Fruit fly (Drosophila melanogaster): ENCODE measurements around the gene CG4887.

The CG4887 gene

DNA sequence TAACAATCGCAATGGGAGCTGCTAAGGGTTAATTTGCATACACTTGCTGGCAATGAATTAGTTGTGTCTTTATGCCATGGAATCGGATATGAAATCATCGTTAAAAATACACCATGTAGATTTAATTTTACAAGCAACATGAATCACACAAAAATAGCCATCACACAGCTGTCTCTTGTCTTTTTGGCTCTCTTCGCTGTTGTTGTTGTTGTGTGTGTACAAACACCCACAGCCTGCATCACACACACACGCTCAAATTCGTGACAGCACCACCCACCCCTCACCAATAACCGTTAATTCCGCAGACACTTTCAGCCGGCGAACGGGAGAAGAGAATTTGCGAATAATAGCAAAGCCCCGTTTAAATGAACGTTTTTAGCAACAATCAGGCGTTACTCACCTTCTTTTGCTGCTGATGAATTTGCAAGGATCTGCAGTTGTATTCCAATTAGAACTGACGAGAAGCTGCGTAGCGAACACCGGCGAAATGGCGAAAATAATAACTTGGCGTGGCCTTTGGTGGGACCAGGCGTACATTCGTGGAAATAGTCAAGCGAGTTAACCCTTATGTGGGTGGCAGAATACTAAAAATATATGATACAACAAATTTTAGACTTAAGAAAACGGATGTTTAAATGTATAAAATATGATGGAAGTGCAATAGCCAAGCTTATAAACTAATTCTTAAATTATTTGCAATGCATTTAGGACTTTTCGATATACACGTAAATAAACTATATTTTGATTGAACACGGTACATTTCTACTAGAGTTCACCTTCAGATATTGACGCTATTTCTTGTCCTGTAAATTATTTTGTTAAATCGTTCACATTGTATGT lies 14.9 kb upstream of the CG4887 start, which contains the start of gene capt (continued):
- TF ChIP-seq CG9817 (tag; optimal IDR thresholded peaks at IDR 0.05) (peak; percentile 45), CG11504 (tag; optimal IDR thresholded peaks at IDR 0.05) (no peak), CG8281 (tag; optimal IDR thresholded peaks at IDR 0.05) (no peak), tio (GFP tag; optimal IDR thresholded peaks at IDR 0.05) (no peak), CG13123 (GFP tag; optimal IDR thresholded peaks at IDR 0.05) (no peak), ttk (GFP tag; IDR thresholded peaks at IDR 0.05) (no peak), da (GFP tag; optimal IDR thresholded peaks at IDR 0.05) (no peak), sr (GFP tag; IDR thresholded peaks at IDR 0.05) (peak; percentile 86), Hr51 (GFP tag; optimal IDR thresholded peaks at IDR 0.05) (no peak), CG32772 (GFP tag; IDR thresholded peaks at IDR 0.05) (peak; percentile 26; the same call in 1 of the 2 replicates), toy (GFP tag; IDR thresholded peaks at IDR 0.05) (no peak), CG30403 (GFP tag; optimal IDR thresholded peaks at IDR 0.05) (peak; percentile 55), Optix (GFP tag; IDR thresholded peaks at IDR 0.05) (no peak), Ada2b (GFP tag; IDR thresholded peaks at IDR 0.05) (peak; percentile 34; the same call in 1 of the 2 replicates), tup (GFP tag; optimal IDR thresholded peaks at IDR 0.05) (no peak), CG15073 (GFP tag; optimal IDR thresholded peaks at IDR 0.05) (no peak), ssp (GFP tag; IDR thresholded peaks at IDR 0.05) (peak; percentile 41), CG2889 (GFP tag; IDR thresholded peaks at IDR 0.05) (no peak), CG18599 (GFP tag; optimal IDR thresholded peaks at IDR 0.05) (peak; percentile 54), CG11093 (GFP tag; IDR thresholded peaks at IDR 0.05) (0 out of 3 replicates have a peak, but pooled peaks have one; percentile 27), CG34376 (GFP tag; optimal IDR thresholded peaks at IDR 0.05) (no peak), CG16779 (GFP tag; IDR thresholded peaks at IDR 0.05) (no peak), Dfd (GFP tag; optimal IDR thresholded peaks at IDR 0.05) (no peak), aop (GFP tag; IDR thresholded peaks at IDR 0.05) (0 out of 2 replicates have a peak, but pooled peaks have one; percentile 8), CG8944 (GFP tag; optimal IDR thresholded peaks at IDR 0.05) (no peak), run (tag; optimal IDR thresholded peaks at IDR 0.05) (no peak), ara (GFP tag; IDR thresholded peaks at IDR 0.05) (no peak), CG13624 (GFP tag; optimal IDR thresholded peaks at IDR 0.05) (peak; percentile 36), CG10462 (GFP tag; optimal IDR thresholded peaks at IDR 0.05) (no peak), Fer2 (tag; optimal IDR thresholded peaks at IDR 0.05) (no peak), Hand (GFP tag; optimal IDR thresholded peaks at IDR 0.05) (no peak), NC2β (GFP tag; optimal IDR thresholded peaks at IDR 0.05) (no peak), bab2 (GFP tag; optimal IDR thresholded peaks at IDR 0.05) (peak; percentile 40), maf-S (GFP tag; optimal IDR thresholded peaks at IDR 0.05) (no peak), dmrt11E (tag; optimal IDR thresholded peaks at IDR 0.05) (peak; percentile 14), CG1603 (tag; optimal IDR thresholded peaks at IDR 0.05) (peak; percentile 39), Meics (GFP tag; optimal IDR thresholded peaks at IDR 0.05) (peak; percentile 26), wor (GFP tag; IDR thresholded peaks at IDR 0.05) (no peak), Hmx (GFP tag; optimal IDR thresholded peaks at IDR 0.05) (no peak), al (GFP tag; IDR thresholded peaks at IDR 0.05) (peak; percentile 31; the same call in 1 of the 2 replicates), fd64A (GFP tag; optimal IDR thresholded peaks at IDR 0.05) (no peak), sc (optimal IDR thresholded peaks at IDR 0.05) (no peak), sc (GFP tag; optimal IDR thresholded peaks at IDR 0.05) (no peak), bbx (GFP tag; IDR thresholded peaks at IDR 0.05; ENCODE audit: partially characterized antibody) (peak; percentile 25; the same call in 1 of the 2 replicates), yki (optimal IDR thresholded peaks at IDR 0.05) (no peak), CG18262 (tag; optimal IDR thresholded peaks at IDR 0.05) (peak; percentile 39), tap (tag; optimal IDR thresholded peaks at IDR 0.05) (no peak), Side (GFP tag; optimal IDR thresholded peaks at IDR 0.05) (no peak), sna (GFP tag; IDR thresholded peaks at IDR 0.05; ENCODE audit: partially characterized antibody) (no peak), CG3281 (GFP tag; optimal IDR thresholded peaks at IDR 0.05) (no peak)
